Fruit fly (Drosophila melanogaster) whole organism, embryonic: ENCODE data around the gene elB.
A peak's percentile ranks its signal among the peaks of the same experiment; 100 is the strongest.

Experiments
- Aef1 ChIP-seq: fragments of 200-800 bp; sonication (Bioruptor generic); IDR thresholded peaks from 3 replicates; pipeline ENCODE4 v1.3.6; 2022; ENCODE audit warnings: missing biosample characterization, missing genetic modification characterization
- Asciz ChIP-seq: fragments of 200-800 bp; sonication (Bioruptor generic); optimal IDR thresholded peaks from 2 replicates; lab custom pipeline; 2017; ENCODE audit warnings: missing biosample characterization, mild to moderate bottlenecking, missing genetic modification characterization, missing genetic modification reagents
- C15 ChIP-seq: fragments of 200-800 bp; sonication (Bioruptor generic); IDR thresholded peaks from 3 replicates; pipeline ENCODE4 v1.3.6; 2022; ENCODE audit warnings: missing biosample characterization, missing genetic modification characterization
- CG10979 ChIP-seq: fragments of 200-800 bp; sonication (Bioruptor generic); optimal IDR thresholded peaks from 2 replicates; lab custom pipeline; 2018; ENCODE audit warnings: missing biosample characterization, mild to moderate bottlenecking, missing genetic modification characterization, moderate library complexity
- CG12769 ChIP-seq: fragments of 200-800 bp; sonication (Bioruptor generic); optimal IDR thresholded peaks from 2 replicates; lab custom pipeline; 2019; ENCODE audit warnings: missing biosample characterization, mild to moderate bottlenecking, missing genetic modification characterization, moderate library complexity
- CG14710 ChIP-seq: fragments of 200-800 bp; sonication (Bioruptor generic); optimal IDR thresholded peaks from 3 replicates; lab custom pipeline; 2019; ENCODE audit warnings: missing biosample characterization, mild to moderate bottlenecking, missing genetic modification characterization, moderate library complexity
- CG16813 ChIP-seq: fragments of 200-800 bp; sonication (Bioruptor generic); IDR thresholded peaks from 3 replicates; pipeline ENCODE4 v1.3.6; 2022; ENCODE audit warnings: missing biosample characterization, missing genetic modification characterization; ENCODE audit not compliant: partially characterized antibody
- CG17361 ChIP-seq: fragments of 200-800 bp; sonication (Bioruptor generic); IDR thresholded peaks from 3 replicates; pipeline ENCODE4 v1.3.6; 2022; ENCODE audit warnings: missing biosample characterization, missing genetic modification characterization
- CG17612 ChIP-seq: fragments of 200-800 bp; sonication (Bioruptor generic); IDR thresholded peaks from 2 replicates; pipeline ENCODE4 v1.3.6; 2022; ENCODE audit warnings: missing biosample characterization, missing genetic modification characterization
- CG1792 ChIP-seq: fragments of 200-800 bp; sonication (Bioruptor generic); optimal IDR thresholded peaks from 2 replicates; lab custom pipeline; 2016; ENCODE audit warnings: missing biosample characterization, missing genetic modification characterization
- CG2116 ChIP-seq: fragments of 200-800 bp; sonication (Bioruptor generic); optimal IDR thresholded peaks from 3 replicates; lab custom pipeline; 2018; ENCODE audit warnings: missing biosample characterization, mild to moderate bottlenecking, missing genetic modification characterization
- CG30020 ChIP-seq: fragments of 200-800 bp; optimal IDR thresholded peaks from 2 replicates; lab custom pipeline; 2019; ENCODE audit warnings: missing biosample characterization, mild to moderate bottlenecking, missing genetic modification characterization, moderate library complexity
- CG3163 ChIP-seq: fragments of 200-800 bp; sonication (Bioruptor generic); optimal IDR thresholded peaks from 3 replicates; lab custom pipeline; 2016; ENCODE audit warnings: missing biosample characterization, missing genetic modification characterization
- CG32532 ChIP-seq: fragments of 200-800 bp; sonication (Bioruptor generic); IDR thresholded peaks from 2 replicates; pipeline ENCODE4 v1.3.6; 2022; ENCODE audit warnings: missing biosample characterization, missing genetic modification characterization
- CG4617 ChIP-seq: fragments of 200-800 bp; sonication (Bioruptor generic); optimal IDR thresholded peaks from 3 replicates; lab custom pipeline; 2016; ENCODE audit warnings: missing biosample characterization, missing genetic modification characterization, borderline replicate concordance
- CG6854 ChIP-seq: fragments of 200-800 bp; sonication (Bioruptor generic); optimal IDR thresholded peaks from 3 replicates; lab custom pipeline; 2017; ENCODE audit warnings: missing biosample characterization, mild to moderate bottlenecking, missing genetic modification characterization
- CG7839 ChIP-seq: fragments of 200-800 bp; sonication (Bioruptor generic); optimal IDR thresholded peaks from 3 replicates; lab custom pipeline; 2018; ENCODE audit warnings: missing biosample characterization, mild to moderate bottlenecking, missing genetic modification characterization, moderate library complexity
- CG8290 ChIP-seq, 3 experiments: fragments of 200-800 bp; sonication (Bioruptor generic); optimal IDR thresholded peaks; 2 replicates each; lab custom pipeline; 2016 to 2019; ENCODE audit warnings: missing biosample characterization in 3 of 3, missing genetic modification characterization in 3 of 3, mild to moderate bottlenecking in 2 of 3, moderate library complexity in 1 of 3
- CG8388 ChIP-seq: fragments of 200-800 bp; sonication (Bioruptor generic); optimal IDR thresholded peaks from 2 replicates; lab custom pipeline; 2019; ENCODE audit warnings: missing biosample characterization, mild to moderate bottlenecking, missing genetic modification characterization, moderate library complexity
- CkIIα-i1 ChIP-seq: fragments of 200-800 bp; sonication (Bioruptor generic); IDR thresholded peaks from 2 replicates; pipeline ENCODE4 v1.3.6; 2022; ENCODE audit warnings: missing biosample characterization, missing genetic modification characterization
- D19B ChIP-seq: fragments of 200-800 bp; sonication (Bioruptor generic); optimal IDR thresholded peaks from 2 replicates; lab custom pipeline; 2017; ENCODE audit warnings: missing biosample characterization, mild to moderate bottlenecking, missing genetic modification characterization
- Eip74EF ChIP-seq, 2 experiments: fragments of 200-800 bp in 1 of 2; fragments of >200 bp in 1 of 2; sonication (Bioruptor generic) in 1 of 2; optimal IDR thresholded peaks; 2 replicates each; lab custom pipeline; 2017 to 2019; ENCODE audit warnings: missing biosample characterization in 2 of 2, missing genetic modification characterization in 2 of 2, mild to moderate bottlenecking in 1 of 2, moderate library complexity in 1 of 2
- Fer1 ChIP-seq: fragments of 200-800 bp; sonication (Bioruptor generic); optimal IDR thresholded peaks from 2 replicates; lab custom pipeline; 2017; ENCODE audit warnings: missing biosample characterization, mild to moderate bottlenecking, missing genetic modification characterization
- H2.0 ChIP-seq: fragments of 200-800 bp; sonication (Bioruptor generic); IDR thresholded peaks from 2 replicates; pipeline ENCODE4 v1.3.6; 2022; ENCODE audit warnings: missing biosample characterization, missing genetic modification characterization
- Hsf ChIP-seq: fragments of 200-800 bp; sonication (Bioruptor generic); optimal IDR thresholded peaks from 3 replicates; lab custom pipeline; 2016; ENCODE audit warnings: missing biosample characterization, missing genetic modification characterization
- Jarid2 ChIP-seq: fragments of 200-800 bp; sonication (Bioruptor generic); optimal IDR thresholded peaks from 3 replicates; lab custom pipeline; 2017; ENCODE audit warnings: mild to moderate bottlenecking, missing biosample characterization, missing genetic modification reagents, missing genetic modification characterization
- Max ChIP-seq: fragments of 200-800 bp; sonication (Bioruptor generic); optimal IDR thresholded peaks from 2 replicates; lab custom pipeline; 2016; ENCODE audit warnings: missing biosample characterization, mild to moderate bottlenecking, missing genetic modification characterization
- Med ChIP-seq: fragments of 200-800 bp; sonication (Bioruptor generic); peaks from one replicate; lab custom pipeline; 2016; ENCODE audit warnings: missing biosample characterization, missing genetic modification characterization, mild to moderate bottlenecking, inconsistent platforms, moderate library complexity
- Oli ChIP-seq: fragments of 200-800 bp; sonication (Bioruptor generic); optimal IDR thresholded peaks from 2 replicates; lab custom pipeline; 2018; ENCODE audit warnings: missing biosample characterization, mild to moderate bottlenecking, missing genetic modification characterization, moderate library complexity
- Spps ChIP-seq: fragments of 200-800 bp; sonication (Bioruptor generic); optimal IDR thresholded peaks from 2 replicates; lab custom pipeline; 2018; ENCODE audit warnings: missing biosample characterization, mild to moderate bottlenecking, missing genetic modification characterization
- Usf ChIP-seq: fragments of 200-800 bp; sonication (Bioruptor generic); optimal IDR thresholded peaks from 2 replicates; lab custom pipeline; 2017; ENCODE audit warnings: missing genotype, missing biosample characterization, missing genetic modification characterization
- ab ChIP-seq: fragments of 200-800 bp; sonication (Bioruptor generic); optimal IDR thresholded peaks from 2 replicates; lab custom pipeline; 2016; ENCODE audit warnings: missing biosample characterization, missing genetic modification characterization
- ac ChIP-seq: fragments of 200-800 bp; sonication (Bioruptor generic); optimal IDR thresholded peaks from 3 replicates; lab custom pipeline; 2017; ENCODE audit warnings: missing biosample characterization, mild to moderate bottlenecking, missing genetic modification characterization
- al ChIP-seq: fragments of 200-800 bp; sonication (Bioruptor generic); IDR thresholded peaks from 2 replicates; pipeline ENCODE4 v1.3.6; 2022; ENCODE audit warnings: missing biosample characterization, missing genetic modification characterization
- bcd ChIP-seq: fragments of 200-800 bp; sonication (Bioruptor generic); optimal IDR thresholded peaks from 2 replicates; lab custom pipeline; 2017; ENCODE audit warnings: missing biosample characterization, mild to moderate bottlenecking, missing genetic modification characterization
- dysf ChIP-seq: fragments of 200-800 bp; sonication (Bioruptor generic); IDR thresholded peaks from 3 replicates; pipeline ENCODE4 v1.3.6; 2022; ENCODE audit warnings: missing biosample characterization, missing genetic modification characterization
- emc ChIP-seq: fragments of 200-800 bp; sonication (Bioruptor generic); optimal IDR thresholded peaks from 2 replicates; lab custom pipeline; 2016; ENCODE audit warnings: missing biosample characterization, missing genetic modification characterization
- gcm ChIP-seq: fragments of 200-800 bp; sonication (Bioruptor generic); optimal IDR thresholded peaks from 2 replicates; lab custom pipeline; 2019; ENCODE audit warnings: missing biosample characterization, mild to moderate bottlenecking, missing genetic modification characterization, moderate library complexity
- gem ChIP-seq: fragments of 200-800 bp; sonication (Bioruptor generic); optimal IDR thresholded peaks from 2 replicates; lab custom pipeline; 2019; ENCODE audit warnings: missing biosample characterization, mild to moderate bottlenecking, missing genetic modification characterization, moderate library complexity
- grau ChIP-seq: fragments of 200-800 bp; optimal IDR thresholded peaks from 3 replicates; lab custom pipeline; 2019; ENCODE audit warnings: missing biosample characterization, mild to moderate bottlenecking, missing genetic modification characterization, moderate library complexity
- kah ChIP-seq: fragments of 200-800 bp; sonication (Bioruptor generic); optimal IDR thresholded peaks from 2 replicates; lab custom pipeline; 2018; ENCODE audit warnings: missing biosample characterization, mild to moderate bottlenecking, missing genetic modification characterization
- kay ChIP-seq: fragments of 200-800 bp; sonication (Bioruptor generic); optimal IDR thresholded peaks from 2 replicates; lab custom pipeline; 2016; ENCODE audit warnings: missing biosample characterization, missing genetic modification characterization
- sens ChIP-seq: fragments of 200-800 bp; sonication (Bioruptor generic); peaks from one replicate; lab custom pipeline; 2016; ENCODE audit warnings: missing biosample characterization, missing genetic modification characterization
- so ChIP-seq: fragments of 200-800 bp; sonication (Bioruptor generic); IDR thresholded peaks from 3 replicates; pipeline ENCODE4 v1.3.6; 2022; ENCODE audit warnings: missing biosample characterization, missing genetic modification characterization
- stc ChIP-seq: fragments of 200-800 bp; sonication (Bioruptor generic); IDR thresholded peaks from 2 replicates; pipeline ENCODE4 v1.3.6; 2022; ENCODE audit warnings: missing biosample characterization, missing genetic modification characterization
- stwl ChIP-seq: fragments of 200-800 bp; sonication (Bioruptor generic); optimal IDR thresholded peaks from 3 replicates; lab custom pipeline; 2018; ENCODE audit warnings: missing biosample characterization, mild to moderate bottlenecking, missing genetic modification characterization, moderate library complexity
- tna ChIP-seq: fragments of 200-800 bp; sonication (Bioruptor generic); IDR thresholded peaks from 2 replicates; pipeline ENCODE4 v1.3.6; 2022; ENCODE audit warnings: missing biosample characterization, missing genetic modification characterization; ENCODE audit not compliant: partially characterized antibody
- trem ChIP-seq: fragments of 200-800 bp; optimal IDR thresholded peaks from 3 replicates; lab custom pipeline; 2019; ENCODE audit warnings: missing biosample characterization, mild to moderate bottlenecking, missing genetic modification characterization, moderate library complexity
- twi ChIP-seq: fragments of 200-800 bp; optimal IDR thresholded peaks from 2 replicates; lab custom pipeline; 2019; ENCODE audit warnings: missing biosample characterization, mild to moderate bottlenecking, missing genetic modification characterization, moderate library complexity

elB gene

DNA sequence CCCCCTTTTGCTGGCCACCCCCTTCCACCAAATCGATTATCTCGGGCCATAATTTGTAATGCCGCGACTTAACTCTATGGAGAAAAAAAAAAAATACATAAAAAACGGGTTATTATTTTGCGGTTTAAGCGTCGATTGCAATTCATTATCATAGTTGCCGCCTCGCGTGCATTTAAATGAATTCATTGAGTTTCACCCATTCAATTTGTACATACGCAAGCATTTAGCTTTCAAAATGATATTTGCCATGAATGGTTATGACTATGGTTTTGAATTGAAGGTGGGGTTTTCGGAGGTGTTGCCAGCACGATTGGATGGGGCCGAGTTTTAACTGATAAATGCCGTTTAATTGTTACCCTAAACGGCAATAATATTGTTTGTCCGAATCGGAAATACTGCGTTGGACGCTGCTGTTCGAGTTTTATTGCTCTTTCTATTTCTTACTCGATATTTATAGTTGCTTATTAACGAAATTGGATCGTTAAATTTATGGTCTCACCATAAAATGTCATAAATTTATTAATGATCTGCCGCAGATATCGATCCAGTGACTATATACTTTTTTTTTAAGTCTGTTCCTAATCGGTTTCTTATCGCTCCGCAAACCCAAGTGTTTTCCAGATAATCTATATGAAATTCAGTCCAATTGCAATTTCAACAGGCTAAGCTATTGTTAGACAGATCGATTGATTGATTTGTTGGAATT is 4.5 kb downstream of the elB start (continued):
- no peak for TF ChIP-seq stwl (tag; lab: Kevin White, UChicago)
- peak; percentile 1 for TF ChIP-seq Jarid2 (GFP tag; lab: Kevin White, UChicago)
- peak; percentile 20 for TF ChIP-seq CG10979 (tag; lab: Kevin White, UChicago)
- TF ChIP-seq Oli: peak; percentile 17
- no peak for TF ChIP-seq CG3163 (GFP tag; lab: Kevin White, UChicago)
- no peak for TF ChIP-seq dysf (GFP tag; lab: Robert Waterston, UW)
- TF ChIP-seq C15 (GFP tag; lab: Robert Waterston, UW): no peak
- no peak for TF ChIP-seq Fer1
- TF ChIP-seq Asciz (GFP tag; lab: Kevin White, UChicago): peak; percentile 42
- peak; percentile 4 for TF ChIP-seq grau (tag; lab: Kevin White, UChicago)
- no peak for TF ChIP-seq twi (tag; lab: Kevin White, UChicago)
- TF ChIP-seq kay (GFP tag; lab: Kevin White, UChicago): no peak
- peak; percentile 6 for TF ChIP-seq CG7839 (tag; lab: Kevin White, UChicago)
- TF ChIP-seq sens (GFP tag; lab: Kevin White, UChicago): peak; percentile 70
- TF ChIP-seq Max (GFP tag; lab: Kevin White, UChicago): no peak
- no peak for TF ChIP-seq gem
- TF ChIP-seq Spps (tag; lab: Kevin White, UChicago): no peak
- TF ChIP-seq CG8388 (GFP tag; lab: Kevin White, UChicago): peak; percentile 50
- peak; percentile 60 for TF ChIP-seq gcm
- TF ChIP-seq CG1792 (GFP tag; lab: Kevin White, UChicago): no peak
- TF ChIP-seq CG32532 (GFP tag; lab: Robert Waterston, UW): peak; percentile 8; the same call in 1 of the 2 replicates
- TF ChIP-seq ab (GFP tag; lab: Kevin White, UChicago): no peak
- no peak for TF ChIP-seq tna (GFP tag; lab: Robert Waterston, UW)
- TF ChIP-seq emc: no peak
- no peak for TF ChIP-seq CG30020 (tag; lab: Kevin White, UChicago)
- TF ChIP-seq Med: peak; percentile 50
- no peak for TF ChIP-seq Aef1 (GFP tag; lab: Robert Waterston, UW)
- no peak for TF ChIP-seq H2.0
- TF ChIP-seq Usf (GFP tag; lab: Kevin White, UChicago): no peak
- TF ChIP-seq stc: peak; percentile 43; the same call in 1 of the 2 replicates
- TF ChIP-seq CG2116 (GFP tag; lab: Kevin White, UChicago): no peak
- TF ChIP-seq CG12769 (tag; lab: Kevin White, UChicago): no peak
- no peak for TF ChIP-seq CkIIα-i1
- TF ChIP-seq al (GFP tag; lab: Robert Waterston, UW): no peak
- no peak for TF ChIP-seq CG17612
- TF ChIP-seq Eip74EF (GFP tag; optimal IDR thresholded peaks at IDR 0.05; lab: Kevin White, UChicago): peak in 1 of 2 experiments; percentile 67
- no peak for TF ChIP-seq CG4617 (GFP tag; lab: Kevin White, UChicago)
- no peak for TF ChIP-seq ac (GFP tag; lab: Kevin White, UChicago)
- no peak for TF ChIP-seq so (GFP tag; lab: Robert Waterston, UW)
- no peak for TF ChIP-seq kah
- TF ChIP-seq CG8290 (GFP tag; optimal IDR thresholded peaks at IDR 0.05; lab: Kevin White, UChicago): no peak
- TF ChIP-seq CG8290 (tag; optimal IDR thresholded peaks at IDR 0.05; lab: Kevin White, UChicago): peak in 1 of 2 experiments; percentile 32
- no peak for TF ChIP-seq CG16813 (GFP tag; lab: Robert Waterston, UW)
- TF ChIP-seq D19B (GFP tag; lab: Kevin White, UChicago): no peak
- TF ChIP-seq CG17361 (GFP tag; lab: Robert Waterston, UW): 0 out of 3 replicates have a peak, but pooled peaks have one; percentile 36
- TF ChIP-seq CG14710 (tag; lab: Kevin White, UChicago): no peak
- TF ChIP-seq trem (tag; lab: Kevin White, UChicago): peak; percentile 34
- no peak for TF ChIP-seq bcd (GFP tag; lab: Kevin White, UChicago)
- no peak for TF ChIP-seq Hsf
- no peak for TF ChIP-seq CG6854 (GFP tag; lab: Kevin White, UChicago)
